Worm (Caenorhabditis elegans) whole organism, L1 larva: ENCODE measurements around the gene fars-3.

ENCODE experiments used
- C04F5.9 ChIP-seq: sonication (generic microtip); optimal IDR thresholded peaks from 2 replicates; lab custom pipeline; 2016; ENCODE audit warnings: missing genetic modification characterization, missing compliant biosample characterization
- ceh-82 ChIP-seq, 3 experiments: fragments of 150-350 bp in 1 of 3; sonication (generic microtip) in 2 of 3; optimal IDR thresholded peaks; 2 replicates each; lab custom pipeline; 2014 to 2017; ENCODE audit warnings: missing biosample characterization in 3 of 3, missing genetic modification characterization in 3 of 3
- nhr-237 ChIP-seq: fragments of 150-350 bp; optimal IDR thresholded peaks from 2 replicates; lab custom pipeline; 2014; ENCODE audit warnings: missing biosample characterization, missing genetic modification characterization
- xbp-1 ChIP-seq: sonication (generic microtip); optimal IDR thresholded peaks from 2 replicates; lab custom pipeline; 2016; ENCODE audit warnings: missing genetic modification characterization, missing compliant biosample characterization

DNA sequence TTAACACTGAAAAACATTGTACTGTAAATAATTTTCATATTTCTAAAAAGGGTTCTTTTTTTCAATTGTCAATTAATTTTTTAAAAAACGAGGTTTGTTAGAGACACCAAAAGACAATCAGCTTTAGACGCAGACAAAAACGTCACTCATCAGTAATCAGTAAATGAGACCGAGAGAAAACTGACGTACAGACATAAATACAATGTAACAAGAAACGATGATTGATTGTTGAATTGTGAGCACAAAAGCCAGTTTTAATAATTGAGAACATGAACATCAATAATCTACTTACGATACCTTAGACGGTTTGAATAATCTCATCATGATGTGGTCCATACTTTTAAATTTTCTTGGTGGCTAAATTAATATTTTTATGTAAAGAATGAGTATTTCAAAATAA is 42.1 kb downstream of the fars-3 start:
- no peak for TF ChIP-seq xbp-1
- no peak for TF ChIP-seq ceh-82 (tag; optimal IDR thresholded peaks at IDR 0.05; lab: Kevin White, UChicago)
- TF ChIP-seq C04F5.9 (tag; lab: Kevin White, UChicago), result no peak
- TF ChIP-seq nhr-237 (tag; lab: Kevin White, UChicago), result no peak
